Fruit fly (Drosophila melanogaster): ENCODE results near the gene CG1523.

Gene CG1523

dm6 chr3R:28831626-28832267 lies 12.3 kb upstream of the CG1523 start, which contains the start of gene WASp (continued):
- TF ChIP-seq tll (GFP tag; optimal IDR thresholded peaks at IDR 0.05) (no peak), org-1 (GFP tag; optimal IDR thresholded peaks at IDR 0.05) (peak; percentile 21), Gug (GFP tag; IDR thresholded peaks at IDR 0.05) (peak; percentile 28; the same call in 1 of the 4 replicates), CG4617 (GFP tag; optimal IDR thresholded peaks at IDR 0.05; ENCODE audit: borderline replicate concordance) (peak; percentile 93), Stat92E (GFP tag; optimal IDR thresholded peaks at IDR 0.05) (peak in 1 of 3 experiments; percentile 51), CG1832 (GFP tag; optimal IDR thresholded peaks at IDR 0.05) (no peak), CG11504 (tag; optimal IDR thresholded peaks at IDR 0.05) (no peak), Dek (tag; optimal IDR thresholded peaks at IDR 0.05) (peak; percentile 72), CG32772 (GFP tag; IDR thresholded peaks at IDR 0.05) (peak; percentile 84), crc (GFP tag; optimal IDR thresholded peaks at IDR 0.05) (peak; percentile 17), CG12071 (GFP tag; optimal IDR thresholded peaks at IDR 0.05) (peak; percentile 71), bab2 (GFP tag; optimal IDR thresholded peaks at IDR 0.05) (peak; percentile 68), Aef1 (GFP tag; IDR thresholded peaks at IDR 0.05) (peak; percentile 15; the same call in 2 of the 3 replicates), CG6175 (GFP tag; IDR thresholded peaks at IDR 0.05) (no peak), nom (GFP tag; optimal IDR thresholded peaks at IDR 0.05) (peak; percentile 53), CG12769 (tag; optimal IDR thresholded peaks at IDR 0.05) (no peak), CG13123 (GFP tag; optimal IDR thresholded peaks at IDR 0.05) (peak; percentile 21), cad (GFP tag; optimal IDR thresholded peaks at IDR 0.05) (no peak), danr (GFP tag; IDR thresholded peaks at IDR 0.05) (no peak), fd3F (GFP tag; optimal IDR thresholded peaks at IDR 0.05) (peak; percentile 49), Scr (GFP tag; IDR thresholded peaks at IDR 0.05; ENCODE audit: partially characterized antibody) (peak; percentile 64), h (optimal IDR thresholded peaks at IDR 0.05) (no peak), YL-1 (GFP tag; optimal IDR thresholded peaks at IDR 0.05) (peak; percentile 89), kah (GFP tag; optimal IDR thresholded peaks at IDR 0.05) (no peak), sug (tag; optimal IDR thresholded peaks at IDR 0.05) (peak; percentile 89), dan (GFP tag; IDR thresholded peaks at IDR 0.05) (no peak), CG9215 (GFP tag; IDR thresholded peaks at IDR 0.05) (no peak), cg (GFP tag; optimal IDR thresholded peaks at IDR 0.05) (no peak), CG4328 (GFP tag; optimal IDR thresholded peaks at IDR 0.05) (peak; percentile 70), pho (GFP tag; optimal IDR thresholded peaks at IDR 0.05) (peak; percentile 83), CG4404 (GFP tag; IDR thresholded peaks at IDR 0.05) (no peak), CG7786 (GFP tag; optimal IDR thresholded peaks at IDR 0.05) (peak; percentile 61), CG34376 (GFP tag; optimal IDR thresholded peaks at IDR 0.05) (peak; percentile 40), CG2202 (tag; optimal IDR thresholded peaks at IDR 0.05) (peak; percentile 41), ato (GFP tag; IDR thresholded peaks at IDR 0.05; ENCODE audit: partially characterized antibody) (peak; percentile 42; the same call in 1 of the 2 replicates), NC2α (GFP tag; optimal IDR thresholded peaks at IDR 0.05) (peak; percentile 37), ewg (GFP tag; optimal IDR thresholded peaks at IDR 0.05) (peak; percentile 65), D (optimal IDR thresholded peaks at IDR 0.05) (no peak), D (GFP tag; optimal IDR thresholded peaks at IDR 0.05) (peak; percentile 48), CG7357 (GFP tag; IDR thresholded peaks at IDR 0.05) (peak; percentile 44; the same call in 1 of the 3 replicates), CG10462 (GFP tag; optimal IDR thresholded peaks at IDR 0.05) (peak; percentile 36), CG6791 (GFP tag; IDR thresholded peaks at IDR 0.05; ENCODE audit: partially characterized antibody) (peak; percentile 55; the same call in 2 of the 3 replicates), CG10147 (GFP tag; optimal IDR thresholded peaks at IDR 0.05) (no peak), Hr78 (GFP tag; optimal IDR thresholded peaks at IDR 0.05) (no peak), Mrtf (GFP tag; IDR thresholded peaks at IDR 0.05) (no peak; the same call in 2 of the 3 replicates), CG10565 (GFP tag; optimal IDR thresholded peaks at IDR 0.05) (no peak), exex (tag; optimal IDR thresholded peaks at IDR 0.05) (peak; percentile 7), bcd (GFP tag; optimal IDR thresholded peaks at IDR 0.05) (peak; percentile 80), Neu2 (GFP tag; optimal IDR thresholded peaks at IDR 0.05; ENCODE audit: borderline replicate concordance) (no peak)
